Fruit fly (Drosophila melanogaster) whole organism, embryonic: ENCODE results near the gene CG12659.

Experiments used
- Ada2b ChIP-seq: fragments of 200-800 bp; sonication (Bioruptor generic); IDR thresholded peaks from 2 replicates; pipeline ENCODE4 v1.3.6; 2022; ENCODE audit warnings: missing biosample characterization, missing genetic modification characterization
- Adf1 ChIP-seq: fragments of 200-800 bp; sonication (Bioruptor generic); IDR thresholded peaks from 2 replicates; pipeline ENCODE4 v1.3.6; 2022; ENCODE audit warnings: missing biosample characterization, missing genetic modification characterization
- Aef1 ChIP-seq: fragments of 200-800 bp; sonication (Bioruptor generic); IDR thresholded peaks from 3 replicates; pipeline ENCODE4 v1.3.6; 2022; ENCODE audit warnings: missing biosample characterization, missing genetic modification characterization
- CG10267 ChIP-seq: fragments of 200-800 bp; sonication (Bioruptor generic); optimal IDR thresholded peaks from 2 replicates; lab custom pipeline; 2018; ENCODE audit warnings: missing biosample characterization, mild to moderate bottlenecking, missing genetic modification characterization, moderate library complexity
- CG10959 ChIP-seq: fragments of 200-800 bp; sonication (Bioruptor generic); IDR thresholded peaks from 2 replicates; pipeline ENCODE4 v1.3.6; 2022; ENCODE audit warnings: missing biosample characterization, missing genetic modification characterization
- CG11696 ChIP-seq: fragments of 200-800 bp; sonication (Bioruptor generic); IDR thresholded peaks from 2 replicates; pipeline ENCODE4 v1.3.6; 2022; ENCODE audit warnings: missing biosample characterization, missing genetic modification characterization
- CG12219 ChIP-seq: fragments of 200-800 bp; sonication (Bioruptor generic); optimal IDR thresholded peaks from 3 replicates; lab custom pipeline; 2018; ENCODE audit warnings: missing biosample characterization, mild to moderate bottlenecking, missing genetic modification characterization
- CG12391 ChIP-seq: fragments of 200-800 bp; sonication (Bioruptor generic); optimal IDR thresholded peaks from 3 replicates; lab custom pipeline; 2018; ENCODE audit warnings: missing biosample characterization, mild to moderate bottlenecking, missing genetic modification characterization, moderate library complexity
- CG12659 ChIP-seq: fragments of 200-800 bp; sonication (Bioruptor generic); optimal IDR thresholded peaks from 3 replicates; lab custom pipeline; 2017; ENCODE audit warnings: mild to moderate bottlenecking, missing biosample characterization, missing genetic modification reagents, missing genetic modification characterization
- CG13624 ChIP-seq: fragments of 200-800 bp; sonication (Bioruptor generic); optimal IDR thresholded peaks from 2 replicates; lab custom pipeline; 2016; ENCODE audit warnings: missing biosample characterization, missing genetic modification characterization
- CG14014 ChIP-seq: fragments of 200-800 bp; sonication (Bioruptor generic); IDR thresholded peaks from 2 replicates; pipeline ENCODE4 v1.3.6; 2022; ENCODE audit warnings: missing biosample characterization, missing genetic modification characterization
- CG15073 ChIP-seq: fragments of 200-800 bp; sonication (Bioruptor generic); optimal IDR thresholded peaks from 2 replicates; lab custom pipeline; 2016; ENCODE audit warnings: missing biosample characterization, missing genetic modification characterization
- CG17385 ChIP-seq: fragments of 200-800 bp; sonication (Bioruptor generic); optimal IDR thresholded peaks from 3 replicates; lab custom pipeline; 2018; ENCODE audit warnings: missing biosample characterization, mild to moderate bottlenecking, missing genetic modification characterization
- CG17568 ChIP-seq: fragments of 200-800 bp; sonication (Bioruptor generic); optimal IDR thresholded peaks from 2 replicates; lab custom pipeline; 2018; ENCODE audit warnings: missing biosample characterization, mild to moderate bottlenecking, missing genetic modification characterization, moderate library complexity
- CG17912 ChIP-seq: fragments of 200-800 bp; sonication (Bioruptor generic); optimal IDR thresholded peaks from 2 replicates; lab custom pipeline; 2018; ENCODE audit warnings: missing biosample characterization, mild to moderate bottlenecking, missing genetic modification characterization
- CG18599 ChIP-seq: fragments of 200-800 bp; sonication (Bioruptor generic); optimal IDR thresholded peaks from 3 replicates; lab custom pipeline; 2017; ENCODE audit warnings: missing biosample characterization, missing genetic modification characterization, mild to moderate bottlenecking, moderate library complexity, missing genetic modification reagents
- CG33557 ChIP-seq: fragments of 200-800 bp; sonication (Bioruptor generic); optimal IDR thresholded peaks from 2 replicates; lab custom pipeline; 2019; ENCODE audit warnings: missing biosample characterization, mild to moderate bottlenecking, missing genetic modification characterization, moderate library complexity
- CG4360 ChIP-seq: fragments of 200-800 bp; sonication (Bioruptor generic); IDR thresholded peaks from 2 replicates; pipeline ENCODE4 v1.3.6; 2022; ENCODE audit warnings: missing biosample characterization, missing genetic modification characterization
- CG4617 ChIP-seq: fragments of 200-800 bp; sonication (Bioruptor generic); optimal IDR thresholded peaks from 3 replicates; lab custom pipeline; 2016; ENCODE audit warnings: missing biosample characterization, missing genetic modification characterization, borderline replicate concordance
- CG4854 ChIP-seq: fragments of 200-800 bp; sonication (Bioruptor generic); optimal IDR thresholded peaks from 2 replicates; lab custom pipeline; 2016; ENCODE audit warnings: missing biosample characterization, missing genetic modification characterization, inconsistent platforms
- CG5953 ChIP-seq: fragments of 200-800 bp; sonication (Bioruptor generic); IDR thresholded peaks from 2 replicates; pipeline ENCODE4 v1.3.6; 2022; ENCODE audit warnings: missing biosample characterization, missing genetic modification characterization
- CG6683 ChIP-seq: fragments of 200-800 bp; sonication (Bioruptor generic); optimal IDR thresholded peaks from 2 replicates; lab custom pipeline; 2017; ENCODE audit warnings: missing biosample characterization, mild to moderate bottlenecking, missing genetic modification characterization, missing genetic modification reagents
- CG8388 ChIP-seq: fragments of 200-800 bp; sonication (Bioruptor generic); optimal IDR thresholded peaks from 2 replicates; lab custom pipeline; 2019; ENCODE audit warnings: missing biosample characterization, mild to moderate bottlenecking, missing genetic modification characterization, moderate library complexity
- CG9876 ChIP-seq: fragments of 200-800 bp; sonication (Bioruptor generic); optimal IDR thresholded peaks from 2 replicates; lab custom pipeline; 2016; ENCODE audit warnings: missing biosample characterization, missing genetic modification characterization
- H15 ChIP-seq: fragments of 200-800 bp; sonication (Bioruptor generic); IDR thresholded peaks from 3 replicates; pipeline ENCODE4 v1.3.6; 2022; ENCODE audit warnings: missing biosample characterization, missing genetic modification characterization
- HHEX ChIP-seq: fragments of 200-800 bp; sonication (Bioruptor generic); optimal IDR thresholded peaks from 3 replicates; lab custom pipeline; 2017; ENCODE audit warnings: missing biosample characterization, mild to moderate bottlenecking, missing genetic modification characterization, missing genetic modification reagents
- Med ChIP-seq: fragments of 200-800 bp; sonication (Bioruptor generic); peaks from one replicate; lab custom pipeline; 2016; ENCODE audit warnings: missing biosample characterization, missing genetic modification characterization, mild to moderate bottlenecking, inconsistent platforms, moderate library complexity
- Oli ChIP-seq: fragments of 200-800 bp; sonication (Bioruptor generic); optimal IDR thresholded peaks from 2 replicates; lab custom pipeline; 2018; ENCODE audit warnings: missing biosample characterization, mild to moderate bottlenecking, missing genetic modification characterization, moderate library complexity
- Poxn ChIP-seq: fragments of 200-800 bp; sonication (Bioruptor generic); IDR thresholded peaks from 2 replicates; pipeline ENCODE4 v1.3.6; 2022; ENCODE audit warnings: missing biosample characterization, missing genetic modification characterization
- ap ChIP-seq: fragments of 200-800 bp; sonication (Bioruptor generic); IDR thresholded peaks from 2 replicates; pipeline ENCODE4 v1.3.6; 2022; ENCODE audit warnings: missing biosample characterization, missing genetic modification characterization
- az2 ChIP-seq: fragments of 200-800 bp; sonication (Bioruptor generic); optimal IDR thresholded peaks from 3 replicates; lab custom pipeline; 2016; ENCODE audit warnings: missing biosample characterization, missing genetic modification characterization
- bbx ChIP-seq: fragments of 200-800 bp; sonication (Bioruptor generic); IDR thresholded peaks from 2 replicates; pipeline ENCODE4 v1.3.6; 2022; ENCODE audit warnings: missing biosample characterization, missing genetic modification characterization; ENCODE audit not compliant: partially characterized antibody
- cwo ChIP-seq: fragments of 200-800 bp; sonication (Bioruptor generic); optimal IDR thresholded peaks from 3 replicates; lab custom pipeline; 2017; ENCODE audit warnings: missing biosample characterization, missing genetic modification characterization, mild to moderate bottlenecking, moderate library complexity, missing genetic modification reagents
- danr ChIP-seq: fragments of 200-800 bp; sonication (Bioruptor generic); IDR thresholded peaks from 2 replicates; pipeline ENCODE4 v1.3.6; 2022; ENCODE audit warnings: missing biosample characterization, missing genetic modification characterization
- dpn ChIP-seq, 2 experiments: fragments of 200-800 bp; sonication (Bioruptor generic); optimal IDR thresholded peaks; 3 replicates each; lab custom pipeline; 2016; ENCODE audit warnings: missing biosample characterization in 2 of 2, missing genetic modification characterization in 2 of 2
- ewg ChIP-seq: fragments of 200-800 bp; sonication (Bioruptor generic); optimal IDR thresholded peaks from 3 replicates; lab custom pipeline; 2017; ENCODE audit warnings: mild to moderate bottlenecking, missing biosample characterization, missing genetic modification reagents, missing genetic modification characterization
- fru ChIP-seq: fragments of >200 bp; optimal IDR thresholded peaks from 2 replicates; lab custom pipeline; 2017
- gfzf ChIP-seq: fragments of 200-800 bp; sonication (Bioruptor generic); optimal IDR thresholded peaks from 2 replicates; lab custom pipeline; 2016; ENCODE audit warnings: missing biosample characterization, mild to moderate bottlenecking, missing genetic modification characterization, moderate library complexity
- gsb ChIP-seq: fragments of 200-800 bp; sonication (Bioruptor generic); IDR thresholded peaks from 2 replicates; pipeline ENCODE4 v1.3.6; 2022; ENCODE audit warnings: missing biosample characterization, missing genetic modification characterization
- ken ChIP-seq: fragments of 200-800 bp; sonication (Bioruptor generic); IDR thresholded peaks from 3 replicates; pipeline ENCODE4 v1.3.6; 2022; ENCODE audit warnings: missing biosample characterization, missing genetic modification characterization
- nom ChIP-seq: fragments of 200-800 bp; sonication (Bioruptor generic); optimal IDR thresholded peaks from 2 replicates; lab custom pipeline; 2017; ENCODE audit warnings: missing biosample characterization, missing genetic modification characterization, mild to moderate bottlenecking, moderate library complexity, missing genetic modification reagents
- prd ChIP-seq, 3 experiments: fragments of >200 bp in 2 of 3; fragments of 200-800 bp in 1 of 3; sonication (Bioruptor generic) in 1 of 3; optimal IDR thresholded peaks in 2 of 3; IDR thresholded peaks in 1 of 3; 2 replicates in 2 of 3; 3 replicates in 1 of 3; pipeline versions ENCODE4 v1.3.6 to Lab custom; 2017 to 2022; ENCODE audit warnings: missing biosample characterization in 1 of 3, missing genetic modification characterization in 1 of 3
- sd ChIP-seq: fragments of 200-800 bp; sonication (Bioruptor generic); optimal IDR thresholded peaks from 3 replicates; lab custom pipeline; 2018; ENCODE audit warnings: missing biosample characterization, mild to moderate bottlenecking, missing genetic modification characterization, moderate library complexity
- shn ChIP-seq: fragments of 200-800 bp; sonication (Bioruptor generic); optimal IDR thresholded peaks from 3 replicates; lab custom pipeline; 2016; ENCODE audit warnings: missing biosample characterization, missing genetic modification characterization
- sima ChIP-seq: fragments of 200-800 bp; sonication (Bioruptor generic); optimal IDR thresholded peaks from 2 replicates; lab custom pipeline; 2016; ENCODE audit warnings: missing biosample characterization, missing genetic modification characterization
- slp2 ChIP-seq: fragments of 200-800 bp; sonication (Bioruptor generic); optimal IDR thresholded peaks from 2 replicates; lab custom pipeline; 2016; ENCODE audit warnings: missing biosample characterization, missing genetic modification characterization
- sob ChIP-seq: fragments of 200-800 bp; sonication (Bioruptor generic); IDR thresholded peaks from 2 replicates; pipeline ENCODE4 v1.3.6; 2022; ENCODE audit warnings: missing biosample characterization, missing genetic modification characterization
- sqz ChIP-seq: fragments of 200-800 bp; sonication (Bioruptor generic); optimal IDR thresholded peaks from 3 replicates; lab custom pipeline; 2018; ENCODE audit warnings: missing biosample characterization, mild to moderate bottlenecking, missing genetic modification characterization
- tap ChIP-seq: fragments of 200-800 bp; optimal IDR thresholded peaks from 3 replicates; lab custom pipeline; 2019; ENCODE audit warnings: missing biosample characterization, mild to moderate bottlenecking, missing genetic modification characterization, moderate library complexity

The CG12659 gene

dm6 chrX:8560087-8560999, 31.2 kb downstream of the CG12659 start, which contains the start of the genes CG12112 and Trf4-1 (continued):
- TF ChIP-seq ken (GFP tag; lab: Robert Waterston, UW) = no peak
- TF ChIP-seq HHEX (GFP tag; lab: Kevin White, UChicago) = no peak
- TF ChIP-seq H15 (GFP tag; lab: Robert Waterston, UW) = no peak
- TF ChIP-seq nom (GFP tag; lab: Kevin White, UChicago) = peak; percentile 49
- TF ChIP-seq bbx (GFP tag; lab: Robert Waterston, UW) = peak; percentile 71
- TF ChIP-seq CG14014 = no peak
- no peak for TF ChIP-seq CG15073
- peak; percentile 77 for TF ChIP-seq Med (GFP tag; lab: Kevin White, UChicago)
- TF ChIP-seq CG17568 (GFP tag; lab: Kevin White, UChicago) = no peak
- no peak for TF ChIP-seq slp2 (GFP tag; lab: Kevin White, UChicago)
- TF ChIP-seq CG11696 (GFP tag; lab: Robert Waterston, UW) = no peak
- TF ChIP-seq Aef1 (GFP tag; lab: Robert Waterston, UW) = no peak
- no peak for TF ChIP-seq CG8388 (GFP tag; lab: Kevin White, UChicago)
- TF ChIP-seq prd (optimal IDR thresholded peaks at IDR 0.05; lab: Kevin White, UChicago) = no peak
- TF ChIP-seq prd (GFP tag; IDR thresholded peaks at IDR 0.05; lab: Robert Waterston, UW) = no peak
- TF ChIP-seq CG5953 (GFP tag; lab: Robert Waterston, UW) = no peak
- no peak for TF ChIP-seq sd
- TF ChIP-seq Poxn (GFP tag; lab: Robert Waterston, UW) = no peak
- peak; percentile 56 for TF ChIP-seq CG12659 (GFP tag; lab: Kevin White, UChicago)
- TF ChIP-seq Ada2b (GFP tag; lab: Robert Waterston, UW) = no peak
- TF ChIP-seq tap (tag; lab: Kevin White, UChicago) = no peak
- TF ChIP-seq gsb (GFP tag; lab: Robert Waterston, UW) = no peak
- TF ChIP-seq CG13624 (GFP tag; lab: Kevin White, UChicago) = no peak
- peak; percentile 50 for TF ChIP-seq CG4617 (GFP tag; lab: Kevin White, UChicago)
- no peak for TF ChIP-seq CG17912 (GFP tag; lab: Kevin White, UChicago)
- peak; percentile 10 for TF ChIP-seq CG12391 (tag; lab: Kevin White, UChicago)
- no peak for TF ChIP-seq CG12219
- TF ChIP-seq CG17385 (GFP tag; lab: Kevin White, UChicago) = no peak
- no peak for TF ChIP-seq CG4360
- no peak for TF ChIP-seq ewg (GFP tag; lab: Kevin White, UChicago)
- TF ChIP-seq CG10267 (tag; lab: Kevin White, UChicago) = peak; percentile 53
- no peak for TF ChIP-seq sqz (GFP tag; lab: Kevin White, UChicago)
- TF ChIP-seq Adf1 (GFP tag; lab: Robert Waterston, UW) = no peak
- peak; percentile 2 for TF ChIP-seq cwo (GFP tag; lab: Kevin White, UChicago)
- no peak for TF ChIP-seq CG10959 (GFP tag; lab: Robert Waterston, UW)
- TF ChIP-seq dpn (GFP tag; optimal IDR thresholded peaks at IDR 0.05; lab: Kevin White, UChicago) = peak in 1 of 2 experiments; percentile 2
- TF ChIP-seq sima (GFP tag; lab: Kevin White, UChicago) = no peak
- TF ChIP-seq CG9876 (GFP tag; lab: Kevin White, UChicago) = no peak
- no peak for TF ChIP-seq CG4854
- TF ChIP-seq az2 (GFP tag; lab: Kevin White, UChicago) = no peak
- peak; percentile 24 for TF ChIP-seq shn
- no peak for TF ChIP-seq CG6683 (GFP tag; lab: Kevin White, UChicago)
- no peak for TF ChIP-seq CG18599 (GFP tag; lab: Kevin White, UChicago)
- no peak for TF ChIP-seq ap
- TF ChIP-seq CG33557 (GFP tag; lab: Kevin White, UChicago) = no peak
- TF ChIP-seq gfzf (GFP tag; lab: Kevin White, UChicago) = peak; percentile 63
- TF ChIP-seq sob (GFP tag; lab: Robert Waterston, UW) = no peak
- no peak for TF ChIP-seq fru
- TF ChIP-seq Oli = no peak
- TF ChIP-seq danr (GFP tag; lab: Robert Waterston, UW) = no peak
